Worm (Caenorhabditis elegans): Measurements from ENCODE around the gene T07E3.4.

The T07E3.4 gene

ce11 chrIII:6935269-6936017 lies 37.6 kb downstream of the T07E3.4 start, which contains the start of the genes F57B9.8 and coq-2:
Gene F57B9.8 (minus strand): TSS chrIII:6935319.
Gene coq-2 (plus strand): TSS chrIII:6935967.
- TF ChIP-seq ceh-9 (tag; optimal IDR thresholded peaks at IDR 0.05) = no peak
- no peak for TF ChIP-seq K02D7.2 (tag; optimal IDR thresholded peaks at IDR 0.05)
- no peak for TF ChIP-seq mec-3 (tag; optimal IDR thresholded peaks at IDR 0.05; ENCODE audit: borderline replicate concordance)
- TF ChIP-seq ceh-24 (tag; optimal IDR thresholded peaks at IDR 0.05) = no peak
- TF ChIP-seq eyg-1 (tag; optimal IDR thresholded peaks at IDR 0.05) = no peak
- TF ChIP-seq ceh-22 (tag; optimal IDR thresholded peaks at IDR 0.05) = no peak
- TF ChIP-seq pat-9 (tag; optimal IDR thresholded peaks at IDR 0.05) = no peak
- no peak for TF ChIP-seq unc-3 (GFP tag; conservative IDR thresholded peaks at IDR 0.05)
- TF ChIP-seq unc-3 (tag; optimal IDR thresholded peaks at IDR 0.05) = no peak
- no peak for TF ChIP-seq ceh-18 (tag; optimal IDR thresholded peaks at IDR 0.05)
- TF ChIP-seq nhr-232 (tag; optimal IDR thresholded peaks at IDR 0.05) = no peak
- no peak for TF ChIP-seq pha-2 (tag; optimal IDR thresholded peaks at IDR 0.05)

- TF ChIP-seq unc-55 (GFP tag; optimal IDR thresholded peaks at IDR 0.05) (no peak), unc-86 (tag; optimal IDR thresholded peaks at IDR 0.05) (no peak), hlh-6 (tag; optimal IDR thresholded peaks at IDR 0.05) (no peak), ceh-14 (tag; optimal IDR thresholded peaks at IDR 0.05) (no peak), ama-1 (optimal IDR thresholded peaks at IDR 0.05) (no peak), F13H6.1 (tag; optimal IDR thresholded peaks at IDR 0.05) (no peak), Y22D7AL.16 (tag; optimal IDR thresholded peaks at IDR 0.05) (no peak), hlh-30 (tag; optimal IDR thresholded peaks at IDR 0.05; ENCODE audit: insufficient read depth) (no peak), ceh-6 (GFP tag; optimal IDR thresholded peaks at IDR 0.05) (no peak), pha-4 (tag; optimal IDR thresholded peaks at IDR 0.05) (no peak), ceh-34 (tag; optimal IDR thresholded peaks at IDR 0.05) (no peak), C08G9.2 (tag; optimal IDR thresholded peaks at IDR 0.05) (no peak), ceh-2 (tag; optimal IDR thresholded peaks at IDR 0.05) (no peak), lim-6 (tag; optimal IDR thresholded peaks at IDR 0.05) (no peak), lin-11 (tag; optimal IDR thresholded peaks at IDR 0.05) (no peak), fkh-10 (GFP tag; optimal IDR thresholded peaks at IDR 0.05) (no peak), hlh-15 (tag; optimal IDR thresholded peaks at IDR 0.05) (no peak)
Measured at ce11 chrIII:6939523-6939922, 41.7 kb downstream of the T07E3.4 start, which contains the start of gene F57B9.3. Gene F57B9.3 (plus strand): TSS chrIII:6939823.

ce11 chrIII:6945319-6945718 lies 47.5 kb downstream of the T07E3.4 start:
- TF ChIP-seq K02D7.2 (tag; optimal IDR thresholded peaks at IDR 0.05) = no peak
- no peak for TF ChIP-seq ceh-45 (GFP tag; IDR thresholded peaks at IDR 0.05)
- TF ChIP-seq ceh-31 (tag; optimal IDR thresholded peaks at IDR 0.05) = no peak
- no peak for TF ChIP-seq C38D4.7 (GFP tag; optimal IDR thresholded peaks at IDR 0.05)
- no peak for TF ChIP-seq ama-1 (optimal IDR thresholded peaks at IDR 0.05)
- TF ChIP-seq hlh-30 (tag; optimal IDR thresholded peaks at IDR 0.05; ENCODE audit: insufficient read depth) = no peak
- no peak for TF ChIP-seq dmd-4 (tag; optimal IDR thresholded peaks at IDR 0.05; ENCODE audit: borderline replicate concordance)
- no peak for TF ChIP-seq ceh-48 (tag; optimal IDR thresholded peaks at IDR 0.05)
- no peak for TF ChIP-seq sdc-2 (tag; optimal IDR thresholded peaks at IDR 0.05)
- TF ChIP-seq npax-4 (tag; optimal IDR thresholded peaks at IDR 0.05) = no peak

ce11 chrIII:6945747-6946146 lies 47.9 kb downstream of the T07E3.4 start, which contains the start of gene abu-13:
Gene abu-13 (minus strand): TSS chrIII:6945898.
- TF ChIP-seq pros-1 (tag; optimal IDR thresholded peaks at IDR 0.05) = no peak
- TF ChIP-seq odd-2 (tag; optimal IDR thresholded peaks at IDR 0.05) = no peak
- TF ChIP-seq pax-1 (tag; optimal IDR thresholded peaks at IDR 0.05) = no peak
- no peak for TF ChIP-seq F13H6.1 (tag; optimal IDR thresholded peaks at IDR 0.05)
- no peak for TF ChIP-seq che-1 (tag; optimal IDR thresholded peaks at IDR 0.05)
- TF ChIP-seq elt-2 (tag; optimal IDR thresholded peaks at IDR 0.05) = no peak
- no peak for TF ChIP-seq nhr-11 (tag; optimal IDR thresholded peaks at IDR 0.05)
- TF ChIP-seq ceh-2 (tag; optimal IDR thresholded peaks at IDR 0.05) = no peak
- no peak for TF ChIP-seq K09A11.1 (tag; optimal IDR thresholded peaks at IDR 0.05; ENCODE audit: insufficient read depth)
- no peak for TF ChIP-seq nfya-1 (tag; optimal IDR thresholded peaks at IDR 0.05)
- no peak for TF ChIP-seq unc-86 (tag; optimal IDR thresholded peaks at IDR 0.05)
- no peak for TF ChIP-seq fkh-10 (GFP tag; optimal IDR thresholded peaks at IDR 0.05)
- no peak for TF ChIP-seq T23F11.4 (GFP tag; optimal IDR thresholded peaks at IDR 0.05)
- TF ChIP-seq pha-4 (tag; optimal IDR thresholded peaks at IDR 0.05) = no peak

Data from whole organism, late embryonic.